Worm (Caenorhabditis elegans) whole organism, young adult: ENCODE data around the gene C35A5.3.

Experiments
- F49E8.2 ChIP-seq: sonication (generic microtip); optimal IDR thresholded peaks from 3 replicates; lab custom pipeline; 2017; ENCODE audit warnings: missing genetic modification characterization, mild to moderate bottlenecking, missing compliant biosample characterization, antibody characterized with exemption, moderate library complexity; ENCODE audit not compliant: insufficient read depth
- ceh-91 ChIP-seq: fragments of 200-800 bp; sonication (Bioruptor generic); IDR thresholded peaks from 2 replicates; pipeline ENCODE4 v1.3.6; 2022; ENCODE audit warnings: missing genetic modification reagents, missing genetic modification characterization, missing compliant biosample characterization
- let-607 ChIP-seq, 2 experiments: fragments of 200-800 bp in 1 of 2; sonication (Bioruptor generic) in 1 of 2; sonication (generic microtip) in 1 of 2; optimal IDR thresholded peaks; 2 replicates each; lab custom pipeline; 2016 to 2018; ENCODE audit warnings: mild to moderate bottlenecking in 2 of 2, missing compliant biosample characterization in 2 of 2, missing genetic modification characterization in 2 of 2, moderate library complexity in 2 of 2, missing genotype in 1 of 2
- lin-54 ChIP-seq: fragments of 200-800 bp; sonication (Bioruptor generic); optimal IDR thresholded peaks from 2 replicates; lab custom pipeline; 2018; ENCODE audit warnings: mild to moderate bottlenecking, missing genetic modification characterization, missing compliant biosample characterization
- madf-10 ChIP-seq: sonication (generic microtip); optimal IDR thresholded peaks from 2 replicates; lab custom pipeline; 2016; ENCODE audit warnings: mild to moderate bottlenecking, missing genetic modification characterization, missing compliant biosample characterization
- madf-3 ChIP-seq: fragments of 200-800 bp; sonication (Bioruptor generic); IDR thresholded peaks from 2 replicates; pipeline ENCODE4 v1.3.6; 2022; ENCODE audit warnings: missing genetic modification reagents, missing genetic modification characterization, missing compliant biosample characterization
- nhr-80 ChIP-seq: sonication (generic microtip); optimal IDR thresholded peaks from 2 replicates; lab custom pipeline; 2016; ENCODE audit warnings: missing genetic modification characterization, missing compliant biosample characterization
- rec-8 ChIP-seq, 2 experiments: sonication (generic microtip); optimal IDR thresholded peaks; 2 replicates each; lab custom pipeline; 2016; ENCODE audit warnings: mild to moderate bottlenecking in 2 of 2, missing genetic modification characterization in 2 of 2, missing genetic modification reagents in 2 of 2, missing genotype in 2 of 2, missing biosample characterization in 1 of 2, missing compliant biosample characterization in 1 of 2, moderate library complexity in 1 of 2
- sea-2 ChIP-seq: fragments of 200-800 bp; sonication (Bioruptor generic); IDR thresholded peaks from 2 replicates; pipeline ENCODE4 v1.3.6; 2022; ENCODE audit warnings: missing genetic modification characterization, missing compliant biosample characterization
- snpc-1.1 ChIP-seq: sonication (generic microtip); optimal IDR thresholded peaks from 2 replicates; lab custom pipeline; 2017; ENCODE audit warnings: missing genetic modification characterization, mild to moderate bottlenecking, missing compliant biosample characterization, antibody characterized with exemption, moderate library complexity, missing genotype, missing genetic modification reagents; ENCODE audit not compliant: insufficient read depth
- unc-130 ChIP-seq: sonication (generic microtip); optimal IDR thresholded peaks from 2 replicates; lab custom pipeline; 2016; ENCODE audit warnings: missing genetic modification reagents, missing genetic modification characterization, missing compliant biosample characterization

ce11 chrV:10535325-10535724 lies 34.1 kb upstream of the C35A5.3 start:
- TF ChIP-seq unc-130 (GFP tag; lab: Kevin White, UChicago) (no peak), snpc-1.1 (tag; lab: Kevin White, UChicago) (no peak), rec-8 (tag; optimal IDR thresholded peaks at IDR 0.05; lab: Kevin White, UChicago) (no peak), ceh-91 (GFP tag; lab: Robert Waterston, UW) (no peak), madf-3 (GFP tag; lab: Robert Waterston, UW) (no peak), nhr-80 (tag; lab: Kevin White, UChicago) (peak; percentile 46), let-607 (tag; optimal IDR thresholded peaks at IDR 0.05; lab: Kevin White, UChicago) (no peak), lin-54 (GFP tag; lab: Kevin White, UChicago) (peak; percentile 0), sea-2 (GFP tag; lab: Robert Waterston, UW) (no peak), madf-10 (no peak), F49E8.2 (no peak)
